Worm (Caenorhabditis elegans): ENCODE results near the gene fbxa-148.

DNA sequence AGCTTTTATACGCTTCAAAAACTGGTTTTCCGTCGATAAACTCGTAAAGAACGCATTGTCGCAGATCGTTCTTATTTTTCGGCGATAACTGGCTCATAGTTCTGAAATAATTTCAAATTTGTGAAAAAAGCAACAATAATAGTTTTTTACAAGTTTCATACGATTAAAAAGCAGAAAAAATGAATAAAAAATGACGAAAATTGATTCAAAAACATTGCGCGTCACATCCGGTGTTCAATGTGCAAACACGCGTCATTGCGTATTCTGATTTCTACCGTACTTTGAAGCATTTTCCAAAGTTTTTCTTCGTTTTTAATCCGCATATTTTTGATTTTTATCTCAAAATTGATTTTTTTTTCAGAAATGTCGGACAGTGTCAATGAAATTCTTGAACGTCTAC is 20.5 kb upstream of the fbxa-148 start, which contains the start of the genes fbxa-206 and Y102A5C.2:
- TF ChIP-seq mep-1 (tag; optimal IDR thresholded peaks at IDR 0.05) = no peak
- TF ChIP-seq lin-13 (tag; optimal IDR thresholded peaks at IDR 0.05) = no peak
- TF ChIP-seq nhr-237 (tag; optimal IDR thresholded peaks at IDR 0.05) = no peak

Measured in whole organism, mixed stage, embryonic.